Worm (Caenorhabditis elegans) whole organism, early embryonic: Measurements from ENCODE around the gene gid-7.

Experiments
- B0310.2 ChIP-seq: sonication (generic microtip); optimal IDR thresholded peaks from 2 replicates; lab custom pipeline; 2016; ENCODE audit warnings: mild to moderate bottlenecking, missing genetic modification characterization, missing compliant biosample characterization
- F13C5.2 ChIP-seq: sonication (generic microtip); optimal IDR thresholded peaks from 2 replicates; lab custom pipeline; 2017; ENCODE audit warnings: mild to moderate bottlenecking, missing genetic modification characterization, inconsistent platforms, missing compliant biosample characterization
- aly-1 ChIP-seq: sonication (generic microtip); optimal IDR thresholded peaks from 2 replicates; lab custom pipeline; 2016; ENCODE audit warnings: missing genetic modification characterization, missing compliant biosample characterization
- ama-1 ChIP-seq: fragments of 150-350 bp; optimal IDR thresholded peaks from 2 replicates; lab custom pipeline; 2014
- ceh-13 ChIP-seq: fragments of 200-800 bp; sonication (Bioruptor generic); optimal IDR thresholded peaks from 2 replicates; lab custom pipeline; 2018; ENCODE audit warnings: mild to moderate bottlenecking, missing genetic modification characterization, missing compliant biosample characterization
- ceh-36 ChIP-seq: sonication (generic microtip); optimal IDR thresholded peaks from 2 replicates; lab custom pipeline; 2016; ENCODE audit warnings: missing genetic modification characterization, inconsistent platforms, missing compliant biosample characterization
- ets-7 ChIP-seq: sonication (generic microtip); optimal IDR thresholded peaks from 2 replicates; lab custom pipeline; 2016; ENCODE audit warnings: missing genotype, missing genetic modification characterization, missing compliant biosample characterization
- flt-1 ChIP-seq: fragments of 200-800 bp; sonication (Bioruptor generic); IDR thresholded peaks from 2 replicates; pipeline ENCODE4 v1.3.6; 2022; ENCODE audit warnings: missing genetic modification characterization, missing compliant biosample characterization
- hmbx-1 ChIP-seq: sonication (generic microtip); optimal IDR thresholded peaks from 2 replicates; lab custom pipeline; 2016; ENCODE audit warnings: mild to moderate bottlenecking, missing genetic modification characterization, missing compliant biosample characterization
- hmg-4 ChIP-seq: fragments of 200-800 bp; sonication (Bioruptor generic); optimal IDR thresholded peaks from 2 replicates; lab custom pipeline; 2018; ENCODE audit warnings: mild to moderate bottlenecking, missing genetic modification characterization, missing compliant biosample characterization
- hnd-1 ChIP-seq: sonication (generic microtip); optimal IDR thresholded peaks from 2 replicates; lab custom pipeline; 2016; ENCODE audit warnings: missing genetic modification characterization, missing compliant biosample characterization
- pes-1 ChIP-seq: fragments of 200-800 bp; sonication (Bioruptor generic); IDR thresholded peaks from 2 replicates; pipeline ENCODE4 v1.3.6; 2022; ENCODE audit warnings: missing genetic modification reagents, missing genetic modification characterization, missing compliant biosample characterization
- scrt-1 ChIP-seq: fragments of 200-800 bp; sonication (Bioruptor generic); IDR thresholded peaks from 2 replicates; pipeline ENCODE4 v1.3.6; 2022; ENCODE audit warnings: missing genetic modification characterization, missing compliant biosample characterization
- sea-1 ChIP-seq: fragments of 200-800 bp; sonication (Bioruptor generic); conservative IDR thresholded peaks from 2 replicates; pipeline ENCODE4 v1.3.6; 2022; ENCODE audit warnings: missing genetic modification characterization, missing compliant biosample characterization
- tbx-11 ChIP-seq: fragments of 200-800 bp; sonication (Bioruptor generic); IDR thresholded peaks from 2 replicates; pipeline ENCODE4 v1.3.6; 2022; ENCODE audit warnings: missing genetic modification characterization, missing compliant biosample characterization
- tbx-37 ChIP-seq: fragments of 200-800 bp; sonication (Bioruptor generic); conservative IDR thresholded peaks from 2 replicates; pipeline ENCODE4 v1.3.6; 2022; ENCODE audit warnings: missing genetic modification reagents, missing genetic modification characterization, missing compliant biosample characterization
- tra-4 ChIP-seq: sonication (generic microtip); optimal IDR thresholded peaks from 2 replicates; lab custom pipeline; 2017; ENCODE audit warnings: missing genetic modification characterization, missing compliant biosample characterization

The gid-7 gene

ce11 chrV:3799737-3800136, 42.9 kb upstream of the gid-7 start:
- no peak for TF ChIP-seq tbx-37
- no peak for TF ChIP-seq ets-7 (tag; lab: Kevin White, UChicago)
- no peak for TF ChIP-seq hmbx-1
- no peak for TF ChIP-seq tbx-11 (GFP tag; lab: Robert Waterston, UW)
- TF ChIP-seq B0310.2 (tag; lab: Kevin White, UChicago), result no peak
- no peak for TF ChIP-seq hnd-1 (tag; lab: Kevin White, UChicago)

- no peak for TF ChIP-seq scrt-1
- no peak for TF ChIP-seq tbx-37
- TF ChIP-seq hmbx-1, result no peak
- TF ChIP-seq aly-1 (tag; lab: Kevin White, UChicago), result no peak
- TF ChIP-seq ama-1 (lab: Kevin White, UChicago), result no peak
- TF ChIP-seq hmg-4 (GFP tag; lab: Kevin White, UChicago), result no peak
- no peak for TF ChIP-seq tbx-11 (GFP tag; lab: Robert Waterston, UW)
- TF ChIP-seq hnd-1 (tag; lab: Kevin White, UChicago), result no peak
- no peak for TF ChIP-seq F13C5.2 (tag; lab: Kevin White, UChicago)
- TF ChIP-seq ceh-13 (GFP tag; lab: Kevin White, UChicago), result no peak
- no peak for TF ChIP-seq B0310.2 (tag; lab: Kevin White, UChicago)
- TF ChIP-seq flt-1 (GFP tag; lab: Robert Waterston, UW), result no peak
- TF ChIP-seq ceh-36 (tag; lab: Kevin White, UChicago), result no peak
These were observed 33.5 kb upstream of the gid-7 start for ce11 chrV:3790424-3790823.

ce11 chrV:3789770-3790169, 32.9 kb upstream of the gid-7 start, which contains the start of gene R08F11.7:
R08F11.7 (plus strand) TSS chrV:3790070.
- TF ChIP-seq tra-4 (tag; lab: Kevin White, UChicago) (no peak), B0310.2 (tag; lab: Kevin White, UChicago) (no peak), sea-1 (no peak), aly-1 (tag; lab: Kevin White, UChicago) (no peak), tbx-11 (GFP tag; lab: Robert Waterston, UW) (no peak)

- TF ChIP-seq tbx-11 (GFP tag; lab: Robert Waterston, UW), result no peak
- TF ChIP-seq hnd-1 (tag; lab: Kevin White, UChicago), result no peak
- TF ChIP-seq sea-1, result no peak
- no peak for TF ChIP-seq F13C5.2 (tag; lab: Kevin White, UChicago)
- TF ChIP-seq tra-4 (tag; lab: Kevin White, UChicago), result no peak
- TF ChIP-seq B0310.2 (tag; lab: Kevin White, UChicago), result no peak
- TF ChIP-seq ets-7 (tag; lab: Kevin White, UChicago), result no peak
- TF ChIP-seq flt-1 (GFP tag; lab: Robert Waterston, UW), result no peak
- no peak for TF ChIP-seq hmg-4 (GFP tag; lab: Kevin White, UChicago)
- no peak for TF ChIP-seq aly-1 (tag; lab: Kevin White, UChicago)
- TF ChIP-seq hmbx-1, result no peak
These were observed 31.7 kb upstream of the gid-7 start for ce11 chrV:3788538-3788937.

ce11 chrV:3784167-3784734, 27.4 kb upstream of the gid-7 start, which contains the start of gene R08F11.1:
R08F11.1 (minus strand) TSS chrV:3784217.
- TF ChIP-seq pes-1 (GFP tag; lab: Robert Waterston, UW) (no peak), flt-1 (GFP tag; lab: Robert Waterston, UW) (no peak), ets-7 (tag; lab: Kevin White, UChicago) (no peak), tbx-37 (no peak)

ce11 chrV:3776946-3777345, 20.1 kb upstream of the gid-7 start:
- no peak for TF ChIP-seq sea-1
- TF ChIP-seq ceh-36 (tag; lab: Kevin White, UChicago), result no peak
- TF ChIP-seq hmbx-1, result no peak
- TF ChIP-seq flt-1 (GFP tag; lab: Robert Waterston, UW), result no peak
- TF ChIP-seq hnd-1 (tag; lab: Kevin White, UChicago), result no peak
- TF ChIP-seq pes-1 (GFP tag; lab: Robert Waterston, UW), result no peak
- TF ChIP-seq tra-4 (tag; lab: Kevin White, UChicago), result no peak
- TF ChIP-seq aly-1 (tag; lab: Kevin White, UChicago), result no peak
- TF ChIP-seq ceh-13 (GFP tag; lab: Kevin White, UChicago), result no peak
- no peak for TF ChIP-seq hmg-4 (GFP tag; lab: Kevin White, UChicago)

ce11 chrV:3776086-3776589, 19.3 kb upstream of the gid-7 start, which contains the start of gene cysl-3:
cysl-3 (minus strand) TSS chrV:3776136.
- TF ChIP-seq pes-1 (GFP tag; lab: Robert Waterston, UW), result no peak
- TF ChIP-seq ets-7 (tag; lab: Kevin White, UChicago), result no peak
- TF ChIP-seq hmg-4 (GFP tag; lab: Kevin White, UChicago), result no peak
- TF ChIP-seq flt-1 (GFP tag; lab: Robert Waterston, UW), result no peak
- TF ChIP-seq sea-1, result no peak
- TF ChIP-seq hnd-1 (tag; lab: Kevin White, UChicago), result no peak
- TF ChIP-seq scrt-1, result no peak
- no peak for TF ChIP-seq hmbx-1
- no peak for TF ChIP-seq aly-1 (tag; lab: Kevin White, UChicago)
- TF ChIP-seq ceh-13 (GFP tag; lab: Kevin White, UChicago), result no peak
- TF ChIP-seq F13C5.2 (tag; lab: Kevin White, UChicago), result no peak
- no peak for TF ChIP-seq B0310.2 (tag; lab: Kevin White, UChicago)
- TF ChIP-seq ceh-36 (tag; lab: Kevin White, UChicago), result no peak
- no peak for TF ChIP-seq tra-4 (tag; lab: Kevin White, UChicago)
- no peak for TF ChIP-seq tbx-37
- TF ChIP-seq ama-1 (lab: Kevin White, UChicago), result no peak
- TF ChIP-seq tbx-11 (GFP tag; lab: Robert Waterston, UW), result no peak

ce11 chrV:3774653-3775052, 17.8 kb upstream of the gid-7 start:
- no peak for TF ChIP-seq B0310.2 (tag; lab: Kevin White, UChicago)
- no peak for TF ChIP-seq ama-1 (lab: Kevin White, UChicago)
- TF ChIP-seq tbx-37, result no peak
- no peak for TF ChIP-seq flt-1 (GFP tag; lab: Robert Waterston, UW)
- no peak for TF ChIP-seq F13C5.2 (tag; lab: Kevin White, UChicago)
- TF ChIP-seq ceh-36 (tag; lab: Kevin White, UChicago), result no peak
- no peak for TF ChIP-seq ets-7 (tag; lab: Kevin White, UChicago)
- TF ChIP-seq ceh-13 (GFP tag; lab: Kevin White, UChicago), result no peak
- TF ChIP-seq hmg-4 (GFP tag; lab: Kevin White, UChicago), result no peak
- no peak for TF ChIP-seq pes-1 (GFP tag; lab: Robert Waterston, UW)
- no peak for TF ChIP-seq sea-1
- no peak for TF ChIP-seq scrt-1
- no peak for TF ChIP-seq hmbx-1
- no peak for TF ChIP-seq hnd-1 (tag; lab: Kevin White, UChicago)
- no peak for TF ChIP-seq tra-4 (tag; lab: Kevin White, UChicago)
- no peak for TF ChIP-seq aly-1 (tag; lab: Kevin White, UChicago)
- no peak for TF ChIP-seq tbx-11 (GFP tag; lab: Robert Waterston, UW)
